Worm (Caenorhabditis elegans) whole organism, L2 larva: ENCODE results near the gene mdt-9.
"Not testable (repeated sequence)": the region's sequence is repeated elsewhere in the genome, so short reads cannot be mapped to it uniquely, and the experiment has no call there.

Source experiments
- C34F6.9 ChIP-seq: fragments of 150-350 bp; optimal IDR thresholded peaks from 2 replicates; lab custom pipeline; 2014; ENCODE audit warnings: missing biosample characterization, missing genetic modification characterization
- Y55F3AM.14 ChIP-seq: fragments of 200-800 bp; sonication (Bioruptor generic); optimal IDR thresholded peaks from 2 replicates; lab custom pipeline; 2018; ENCODE audit warnings: mild to moderate bottlenecking, missing genetic modification characterization, missing compliant biosample characterization
- ZK546.5 ChIP-seq: sonication (generic microtip); optimal IDR thresholded peaks from 2 replicates; lab custom pipeline; 2017; ENCODE audit warnings: missing biosample characterization, missing genetic modification characterization
- alr-1 ChIP-seq: fragments of 150-350 bp; optimal IDR thresholded peaks from 2 replicates; lab custom pipeline; 2014; ENCODE audit warnings: missing biosample characterization, missing genetic modification characterization
- aly-2 ChIP-seq: fragments of 150-350 bp; optimal IDR thresholded peaks from 2 replicates; lab custom pipeline; 2014; ENCODE audit warnings: missing biosample characterization, missing genetic modification characterization
- blmp-1 ChIP-seq: sonication (generic microtip); optimal IDR thresholded peaks from 2 replicates; lab custom pipeline; 2017; ENCODE audit warnings: missing genetic modification characterization, mild to moderate bottlenecking, missing compliant biosample characterization, antibody characterized with exemption, moderate library complexity; ENCODE audit not compliant: insufficient read depth
- ceh-82 ChIP-seq: fragments of 150-350 bp; optimal IDR thresholded peaks from 2 replicates; lab custom pipeline; 2014; ENCODE audit warnings: missing biosample characterization, missing genetic modification characterization
- crh-2 ChIP-seq: sonication (generic microtip); optimal IDR thresholded peaks from 2 replicates; lab custom pipeline; 2017; ENCODE audit warnings: missing biosample characterization, missing genetic modification characterization
- dmd-4 ChIP-seq: sonication (generic microtip); optimal IDR thresholded peaks from 2 replicates; lab custom pipeline; 2017; ENCODE audit warnings: missing biosample characterization, missing genetic modification characterization
- elt-1 ChIP-seq: fragments of 150-350 bp; optimal IDR thresholded peaks from 2 replicates; lab custom pipeline; 2014; ENCODE audit warnings: missing biosample characterization, missing genetic modification characterization
- lin-11 ChIP-seq: fragments of 150-350 bp; sonication (generic microtip); optimal IDR thresholded peaks from 2 replicates; lab custom pipeline; 2014; ENCODE audit warnings: missing biosample characterization, missing genetic modification characterization, inconsistent platforms, mixed read lengths
- lin-13 ChIP-seq: fragments of 150-350 bp; optimal IDR thresholded peaks from 2 replicates; lab custom pipeline; 2014; ENCODE audit warnings: missing biosample characterization, missing genetic modification reagents, missing genetic modification characterization
- mab-5 ChIP-seq: fragments of 150-350 bp; optimal IDR thresholded peaks from 2 replicates; lab custom pipeline; 2014; ENCODE audit warnings: missing biosample characterization, missing genetic modification characterization
- nhr-129 ChIP-seq: fragments of 150-350 bp; optimal IDR thresholded peaks from 2 replicates; lab custom pipeline; 2014; ENCODE audit warnings: missing biosample characterization, missing genetic modification characterization
- nhr-21 ChIP-seq: fragments of 150-350 bp; optimal IDR thresholded peaks from 2 replicates; lab custom pipeline; 2014; ENCODE audit warnings: missing biosample characterization, missing genetic modification characterization
- nhr-23 ChIP-seq: fragments of 150-350 bp; optimal IDR thresholded peaks from 2 replicates; lab custom pipeline; 2014; ENCODE audit warnings: missing biosample characterization, missing genetic modification reagents, missing genetic modification characterization
- nhr-77 ChIP-seq: fragments of 150-350 bp; optimal IDR thresholded peaks from 2 replicates; lab custom pipeline; 2014; ENCODE audit warnings: missing biosample characterization, missing genetic modification characterization
- sem-4 ChIP-seq: fragments of 150-350 bp; optimal IDR thresholded peaks from 2 replicates; lab custom pipeline; 2014; ENCODE audit warnings: missing biosample characterization, missing genetic modification reagents, missing genetic modification characterization
- skn-1 ChIP-seq: sonication (generic microtip); optimal IDR thresholded peaks from 2 replicates; lab custom pipeline; 2017; ENCODE audit warnings: missing biosample characterization, missing genetic modification characterization
- snpc-4 ChIP-seq: fragments of 150-350 bp; optimal IDR thresholded peaks from 2 replicates; lab custom pipeline; 2014; ENCODE audit warnings: missing biosample characterization, missing genetic modification characterization
- unc-55 ChIP-seq: fragments of 150-350 bp; sonication (generic microtip); optimal IDR thresholded peaks from 3 replicates; lab custom pipeline; 2014; ENCODE audit warnings: missing biosample characterization, missing genetic modification reagents, missing genetic modification characterization
- unc-62 ChIP-seq: fragments of 150-350 bp; optimal IDR thresholded peaks from 2 replicates; lab custom pipeline; 2014; ENCODE audit warnings: missing biosample characterization, missing genetic modification reagents, missing genetic modification characterization
- zag-1 ChIP-seq: fragments of 150-350 bp; optimal IDR thresholded peaks from 2 replicates; lab custom pipeline; 2014; ENCODE audit warnings: missing biosample characterization, missing genetic modification characterization
- ztf-1 ChIP-seq: fragments of 200-800 bp; sonication (Bioruptor generic); conservative IDR thresholded peaks from 2 replicates; pipeline ENCODE4 v1.3.6; 2022; ENCODE audit warnings: missing genetic modification characterization, missing compliant biosample characterization

Gene mdt-9

ce11 chrIV:13415739-13416271 is 29.6 kb downstream of the mdt-9 start, which contains the start of the genes pik-1 and aptf-2:
TSS of gene pik-1 (plus strand) at chrIV:13416041.
TSS of gene aptf-2 (minus strand) at chrIV:13416051.
- TF ChIP-seq elt-1 (tag; lab: Kevin White, UChicago) (no peak), ZK546.5 (tag; lab: Kevin White, UChicago) (no peak), sem-4 (tag; lab: Kevin White, UChicago) (no peak), C34F6.9 (tag; lab: Kevin White, UChicago) (peak; percentile 16), crh-2 (tag; lab: Kevin White, UChicago) (no peak), unc-55 (GFP tag; lab: Kevin White, UChicago) (peak; percentile 38), nhr-129 (peak; percentile 65)

DNA sequence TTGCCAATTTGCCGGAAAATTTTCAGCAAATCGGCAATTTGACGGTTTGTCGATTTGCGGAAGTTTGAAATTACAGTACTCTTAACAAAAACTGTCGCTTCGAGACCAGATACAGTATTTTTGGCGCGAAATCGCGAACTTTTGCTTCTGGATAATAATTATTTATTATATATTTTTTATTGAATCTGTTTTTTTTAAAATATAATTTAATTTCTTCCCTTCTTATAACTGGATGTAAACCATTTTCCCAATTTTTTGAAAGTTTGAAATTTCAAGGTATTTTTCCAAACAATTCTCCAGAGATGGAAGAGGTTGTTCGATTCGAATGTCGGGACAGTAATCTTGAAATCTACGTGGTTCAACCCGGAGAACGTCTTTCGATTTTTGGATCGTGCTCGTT is 36.0 kb downstream of the mdt-9 start, which contains the start of gene nol-9:
Gene nol-9 (plus strand): TSS at position 301 of the 400 bp plus-strand sequence.
- no peak for TF ChIP-seq blmp-1 (tag; lab: Kevin White, UChicago)
- no peak for TF ChIP-seq nhr-21 (tag; lab: Kevin White, UChicago)
- no peak for TF ChIP-seq nhr-23

DNA sequence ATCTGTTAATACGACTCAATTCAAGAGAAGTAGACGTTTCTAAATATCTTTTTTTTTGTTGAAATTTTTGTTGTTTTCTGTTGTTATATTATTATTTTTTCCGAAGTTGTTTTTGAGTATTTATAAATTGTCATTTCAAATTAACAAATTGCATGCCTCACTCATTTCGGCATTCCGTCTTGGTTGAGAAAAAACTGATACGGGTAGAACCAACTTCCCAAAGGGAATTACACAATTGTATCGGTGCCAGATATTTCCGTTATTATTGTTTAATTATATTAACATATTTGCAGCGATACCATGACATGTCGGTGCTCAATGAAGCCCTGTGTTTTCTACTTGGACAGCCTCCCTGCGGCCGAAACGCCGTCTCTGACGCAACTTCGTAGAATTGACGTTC is 43.1 kb downstream of the mdt-9 start, which contains the start of gene K09B11.4:
Gene K09B11.4 (plus strand): TSS at position 301 of the 400 bp plus-strand sequence.
- TF ChIP-seq nhr-129 = no peak
- no peak for TF ChIP-seq unc-55 (GFP tag; lab: Kevin White, UChicago)
- no peak for TF ChIP-seq ceh-82 (tag; lab: Kevin White, UChicago)
- no peak for TF ChIP-seq lin-13 (GFP tag; lab: Kevin White, UChicago)
- TF ChIP-seq alr-1 (tag; lab: Kevin White, UChicago) = no peak
- TF ChIP-seq unc-62 = no peak
- no peak for TF ChIP-seq lin-11 (tag; lab: Kevin White, UChicago)
- TF ChIP-seq dmd-4 (tag; lab: Kevin White, UChicago) = no peak
- no peak for TF ChIP-seq aly-2 (tag; lab: Kevin White, UChicago)
- no peak for TF ChIP-seq zag-1 (tag; lab: Kevin White, UChicago)
- no peak for TF ChIP-seq mab-5
- TF ChIP-seq ztf-1 = no peak
- TF ChIP-seq Y55F3AM.14 (GFP tag; lab: Kevin White, UChicago) = no peak
- no peak for TF ChIP-seq nhr-77 (tag; lab: Kevin White, UChicago)
- no peak for TF ChIP-seq ZK546.5 (tag; lab: Kevin White, UChicago)
- TF ChIP-seq skn-1 (tag; lab: Kevin White, UChicago) = no peak

ce11 chrIV:13430137-13430536 is 44.0 kb downstream of the mdt-9 start:
- TF ChIP-seq unc-55 (GFP tag; lab: Kevin White, UChicago) = peak; percentile 28
- peak; percentile 84 for TF ChIP-seq snpc-4 (tag; lab: Kevin White, UChicago)
- peak; percentile 39 for TF ChIP-seq lin-13 (GFP tag; lab: Kevin White, UChicago)

- not testable (repeated sequence) for TF ChIP-seq crh-2, aly-2, lin-11 (tag; lab: Kevin White, UChicago)
Measured at ce11 chrIV:13433904-13434303, 47.7 kb downstream of the mdt-9 start, which contains the start of gene K09B11.5. TSS of gene K09B11.5 (minus strand) at chrIV:13434004.
